Worm (Caenorhabditis elegans): ENCODE results near the gene Y39G8B.9.

Gene Y39G8B.9

ce11 chrII:14018192-14018591 is 37.0 kb downstream of the Y39G8B.9 start (continued):
- TF ChIP-seq madf-3 (GFP tag; IDR thresholded peaks at IDR 0.05) (peak; percentile 37; the same call in 1 of the 2 replicates), ceh-40 (GFP tag; IDR thresholded peaks at IDR 0.05) (no peak), snpc-1.3 (tag; optimal IDR thresholded peaks at IDR 0.05; ENCODE audit: insufficient read depth) (peak; percentile 97), nhr-90 (tag; optimal IDR thresholded peaks at IDR 0.05) (no peak), ets-4 (GFP tag; optimal IDR thresholded peaks at IDR 0.05) (peak; percentile 0), C06A6.2 (GFP tag; conservative IDR thresholded peaks at IDR 0.05) (0 out of 2 replicates have a peak, but pooled peaks have one; percentile 27), atf-7 (tag; optimal IDR thresholded peaks at IDR 0.05) (peak; percentile 78), B0019.2 (GFP tag; conservative IDR thresholded peaks at IDR 0.05) (no peak), cebp-2 (GFP tag; IDR thresholded peaks at IDR 0.05) (no peak), F23B12.7 (tag; optimal IDR thresholded peaks at IDR 0.05; ENCODE audit: insufficient read depth) (peak; percentile 81), bed-2 (GFP tag; IDR thresholded peaks at IDR 0.05) (no peak), Y79H2A.3 (GFP tag; conservative IDR thresholded peaks at IDR 0.05) (peak; percentile 62; the same call in 1 of the 2 replicates), zim-3 (tag; optimal IDR thresholded peaks at IDR 0.05) (peak; percentile 41), ztf-22 (GFP tag; optimal IDR thresholded peaks at IDR 0.05) (no peak), T07F8.4 (tag; optimal IDR thresholded peaks at IDR 0.05) (peak; percentile 39), ztf-6 (GFP tag; IDR thresholded peaks at IDR 0.05) (no peak), nfyb-1 (GFP tag; IDR thresholded peaks at IDR 0.05) (peak; percentile 93), lsy-27 (tag; optimal IDR thresholded peaks at IDR 0.05; ENCODE audit: borderline replicate concordance, insufficient read depth) (peak; percentile 1), hrde-1 (tag; optimal IDR thresholded peaks at IDR 0.05; ENCODE audit: borderline replicate concordance) (peak; percentile 42), attf-5 (GFP tag; optimal IDR thresholded peaks at IDR 0.05) (peak; percentile 12), nfya-2 (GFP tag; IDR thresholded peaks at IDR 0.05) (no peak), aptf-2 (GFP tag; conservative IDR thresholded peaks at IDR 0.05) (no peak), egl-18 (GFP tag; IDR thresholded peaks at IDR 0.05) (no peak), sdz-38 (tag; optimal IDR thresholded peaks at IDR 0.05) (no peak), hlh-12 (tag; optimal IDR thresholded peaks at IDR 0.05) (peak; percentile 5), dpff-1 (tag; optimal IDR thresholded peaks at IDR 0.05) (peak; percentile 89), tbx-9 (tag; optimal IDR thresholded peaks at IDR 0.05; ENCODE audit: borderline replicate concordance) (peak; percentile 14), ztf-3 (GFP tag; optimal IDR thresholded peaks at IDR 0.05) (peak; percentile 43), nhr-120 (GFP tag; IDR thresholded peaks at IDR 0.05) (no peak), F52B5.7 (tag; optimal IDR thresholded peaks at IDR 0.05) (peak; percentile 72), lag-1 (GFP tag; IDR thresholded peaks at IDR 0.05) (no peak), madf-6 (GFP tag; IDR thresholded peaks at IDR 0.05) (peak; percentile 91), lsl-1 (GFP tag; optimal IDR thresholded peaks at IDR 0.05) (peak; percentile 80), unc-62 (GFP tag; optimal IDR thresholded peaks at IDR 0.05) (no peak), ceh-27 (GFP tag; optimal IDR thresholded peaks at IDR 0.05) (peak; percentile 39), Y53F4B.3 (GFP tag; IDR thresholded peaks at IDR 0.05) (peak; percentile 34; the same call in 1 of the 2 replicates), pha-4 (tag; optimal IDR thresholded peaks at IDR 0.05) (peak; percentile 18), nhr-80 (tag; optimal IDR thresholded peaks at IDR 0.05) (peak; percentile 27), madf-8 (GFP tag; conservative IDR thresholded peaks at IDR 0.05) (peak; percentile 63), rpc-1 (optimal IDR thresholded peaks at IDR 0.05) (no peak), rpc-1 (tag; optimal IDR thresholded peaks at IDR 0.05) (peak; percentile 10), F10E7.11 (tag; optimal IDR thresholded peaks at IDR 0.05) (peak; percentile 40), chd-7 (tag; optimal IDR thresholded peaks at IDR 0.05) (peak; percentile 75), mel-28 (tag; optimal IDR thresholded peaks at IDR 0.05; ENCODE audit: borderline replicate concordance) (no peak), ceh-100 (GFP tag; IDR thresholded peaks at IDR 0.05) (peak; percentile 80), T26A5.8 (tag; optimal IDR thresholded peaks at IDR 0.05) (peak; percentile 78), repo-1 (tag; optimal IDR thresholded peaks at IDR 0.05) (peak; percentile 95), ztf-18 (tag; optimal IDR thresholded peaks at IDR 0.05) (peak; percentile 74), unc-130 (GFP tag; optimal IDR thresholded peaks at IDR 0.05) (peak; percentile 60)

Data from whole organism, young adult.